Worm (Caenorhabditis elegans): ENCODE measurements around the gene F13H8.1.

F13H8.1 gene

DNA sequence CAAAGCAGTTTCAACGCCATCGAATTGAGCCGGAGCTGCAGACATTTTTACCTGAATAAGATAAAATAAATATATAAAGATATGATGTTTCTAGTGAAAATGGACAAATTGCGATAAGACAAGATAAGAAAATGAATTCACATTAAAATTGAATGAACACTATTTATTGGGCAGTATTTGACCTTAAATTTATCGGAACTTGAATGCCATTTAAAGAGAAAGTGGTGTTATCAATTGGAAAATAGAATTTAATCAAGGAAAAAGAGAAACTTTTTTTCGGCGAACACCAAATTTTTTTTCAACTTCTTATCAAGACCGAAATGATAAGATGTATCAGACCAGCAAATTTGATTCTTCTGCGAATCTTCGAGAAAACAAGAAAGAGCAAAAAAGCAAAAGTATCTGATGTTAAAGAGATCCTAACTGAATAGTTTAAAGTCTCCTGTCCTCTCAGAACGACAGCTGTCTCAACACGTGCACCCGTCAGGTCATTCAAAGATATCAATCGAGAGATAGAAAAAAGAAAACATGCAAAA is 6.9 kb downstream of the F13H8.1 start, which contains the start of gene upb-1 (continued):
- peak; percentile 62 for TF ChIP-seq rnt-1 (tag; optimal IDR thresholded peaks at IDR 0.05)
- TF ChIP-seq nhr-11 (tag; optimal IDR thresholded peaks at IDR 0.05) = no peak
- TF ChIP-seq nhr-71 (tag; optimal IDR thresholded peaks at IDR 0.05) = peak; percentile 82
- TF ChIP-seq tbx-2 (tag; optimal IDR thresholded peaks at IDR 0.05) = no peak
- TF ChIP-seq lin-14 (GFP tag; optimal IDR thresholded peaks at IDR 0.05) = peak; percentile 72
- TF ChIP-seq nhr-90 (tag; optimal IDR thresholded peaks at IDR 0.05; ENCODE audit: poor library complexity) = no peak
- TF ChIP-seq ets-5 (GFP tag; IDR thresholded peaks at IDR 0.05) = no peak
- peak; percentile 39 for TF ChIP-seq unc-130 (tag; optimal IDR thresholded peaks at IDR 0.05)
- peak; percentile 21 for TF ChIP-seq mep-1 (tag; optimal IDR thresholded peaks at IDR 0.05)

DNA sequence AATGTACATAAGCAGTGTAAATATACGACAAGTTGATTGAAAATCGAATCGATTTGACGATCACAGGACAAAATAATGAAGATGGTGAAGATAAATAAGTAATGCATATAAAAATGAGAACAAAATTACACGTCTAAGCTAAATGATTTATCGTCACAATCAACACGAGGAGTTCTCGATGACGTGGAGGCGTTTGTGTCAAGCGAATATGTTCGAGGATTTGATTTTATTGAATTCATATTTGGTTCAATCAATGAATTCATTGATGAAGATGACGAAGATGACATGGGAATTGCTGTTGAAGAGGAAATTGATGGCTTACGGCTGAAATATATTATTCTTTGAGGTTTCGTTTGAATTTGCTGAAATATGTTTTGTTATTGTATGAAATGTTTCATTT is 9.3 kb downstream of the F13H8.1 start, which contains the start of gene nyn-3:
nyn-3 (minus strand) TSS at position 101 of the 400 bp plus-strand sequence.
- no peak for TF ChIP-seq nhr-47 (tag; optimal IDR thresholded peaks at IDR 0.05)
- no peak for TF ChIP-seq mab-9 (GFP tag; IDR thresholded peaks at IDR 0.05)
- no peak for TF ChIP-seq mep-1 (tag; optimal IDR thresholded peaks at IDR 0.05)
- TF ChIP-seq pag-3 (tag; optimal IDR thresholded peaks at IDR 0.05; ENCODE audit: borderline replicate concordance, insufficient read depth) = no peak
- no peak for TF ChIP-seq hpl-2 (GFP tag; optimal IDR thresholded peaks at IDR 0.05)
- no peak for TF ChIP-seq sox-4 (tag; optimal IDR thresholded peaks at IDR 0.05)

DNA sequence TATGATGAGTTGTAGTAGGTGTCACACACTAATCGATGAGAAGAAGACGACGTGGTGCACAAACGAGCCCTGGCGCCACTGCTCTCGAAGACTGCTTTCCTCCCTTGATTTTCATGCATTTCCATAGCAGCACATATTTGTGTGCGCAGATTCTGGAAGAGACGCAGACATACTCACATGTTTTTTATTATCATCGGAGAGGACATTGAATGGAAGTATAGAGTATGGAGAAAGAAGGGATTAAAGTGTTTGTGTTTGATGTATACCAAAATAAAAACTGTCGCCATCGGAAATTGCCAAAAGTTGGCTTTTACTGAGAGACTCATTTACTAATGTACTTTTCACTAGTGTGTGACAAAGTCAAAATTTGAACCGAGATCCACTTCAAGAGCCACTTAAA is 11.1 kb downstream of the F13H8.1 start, which contains the start of gene mps-1:
mps-1 (minus strand) TSS at position 101 of the 400 bp plus-strand sequence.
- peak; percentile 51 for TF ChIP-seq fkh-8 (tag; optimal IDR thresholded peaks at IDR 0.05)
- no peak for TF ChIP-seq ama-1 (optimal IDR thresholded peaks at IDR 0.05)
- TF ChIP-seq dsc-1 (tag; optimal IDR thresholded peaks at IDR 0.05) = peak; percentile 27

DNA sequence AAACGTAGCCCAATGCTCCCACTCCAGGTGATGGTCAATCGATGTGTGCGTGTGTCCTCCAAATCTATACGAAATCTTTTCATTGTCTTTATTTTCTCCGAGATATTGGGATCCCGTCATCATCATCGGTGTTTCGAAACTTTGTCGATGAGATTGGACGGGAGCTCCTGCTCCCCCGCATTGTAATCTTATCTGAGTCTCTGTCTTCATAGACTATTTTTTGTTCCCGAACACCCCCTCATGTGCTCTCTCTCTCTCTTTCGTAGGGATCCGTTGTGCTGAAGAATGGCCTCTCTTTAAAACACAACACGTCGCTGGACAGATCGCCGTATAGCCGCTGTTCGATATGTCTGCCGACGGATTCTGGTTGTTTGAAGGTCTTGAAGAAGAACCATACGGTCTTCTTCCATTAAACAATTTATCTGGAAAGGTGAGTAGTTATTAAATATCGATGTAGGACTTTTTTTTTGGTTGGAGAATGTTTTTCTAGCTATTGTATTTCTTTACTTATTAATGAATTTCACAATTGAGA is 20.1 kb downstream of the F13H8.1 start, which contains the start of gene C29F5.1:
C29F5.1 (plus strand) TSS at position 317 of the 532 bp plus-strand sequence.
- TF ChIP-seq mdl-1 (tag; optimal IDR thresholded peaks at IDR 0.05) (peak in 1 of 2 experiments; percentile 0), lin-14 (GFP tag; optimal IDR thresholded peaks at IDR 0.05) (peak; percentile 89), efl-1 (optimal IDR thresholded peaks at IDR 0.05) (no peak), efl-1 (GFP tag; optimal IDR thresholded peaks at IDR 0.05 in 1 of 2) (peak in 1 of 2 experiments; percentile 92), fos-1 (tag; optimal IDR thresholded peaks at IDR 0.05) (no peak), nhr-71 (tag; optimal IDR thresholded peaks at IDR 0.05) (peak; percentile 43), nhr-20 (tag; optimal IDR thresholded peaks at IDR 0.05) (no peak), snu-23 (GFP tag; optimal IDR thresholded peaks at IDR 0.05) (peak; percentile 20), rnt-1 (tag; optimal IDR thresholded peaks at IDR 0.05) (peak; percentile 50), lsy-2 (tag; optimal IDR thresholded peaks at IDR 0.05) (peak in 1 of 2 experiments; percentile 2), dsc-1 (tag; optimal IDR thresholded peaks at IDR 0.05) (peak; percentile 34), swsn-7 (tag; optimal IDR thresholded peaks at IDR 0.05) (no peak), pag-3 (tag; optimal IDR thresholded peaks at IDR 0.05; ENCODE audit: borderline replicate concordance, insufficient read depth) (peak; percentile 11)

ce11 chrII:6306125-6306524 is 22.9 kb downstream of the F13H8.1 start, which contains the start of gene C29F5.8:
Gene C29F5.8 (plus strand): TSS chrII:6306425.
- TF ChIP-seq tbx-2 (tag; optimal IDR thresholded peaks at IDR 0.05) = no peak
- no peak for TF ChIP-seq C16A3.4 (tag; optimal IDR thresholded peaks at IDR 0.05)
- TF ChIP-seq nhr-19 (GFP tag; conservative IDR thresholded peaks at IDR 0.05) = no peak
- no peak for TF ChIP-seq ztf-4 (tag; optimal IDR thresholded peaks at IDR 0.05)
- TF ChIP-seq nhr-12 (tag; optimal IDR thresholded peaks at IDR 0.05) = no peak
- no peak for TF ChIP-seq xbp-1 (tag; optimal IDR thresholded peaks at IDR 0.05)
- TF ChIP-seq unc-62 (GFP tag; optimal IDR thresholded peaks at IDR 0.05) = no peak
- TF ChIP-seq nhr-20 (tag; optimal IDR thresholded peaks at IDR 0.05) = no peak
- no peak for TF ChIP-seq nhr-84 (tag; optimal IDR thresholded peaks at IDR 0.05)
- TF ChIP-seq nhr-47 (tag; optimal IDR thresholded peaks at IDR 0.05) = no peak
- no peak for TF ChIP-seq F16B12.6 (tag; optimal IDR thresholded peaks at IDR 0.05)

Measured in whole organism, L1 larva.